Fruit fly (Drosophila melanogaster) whole organism, embryonic: ENCODE measurements around the gene smg.

Experiments used
- ATbp ChIP-seq: fragments of 200-800 bp; sonication (Bioruptor generic); optimal IDR thresholded peaks from 2 replicates; lab custom pipeline; 2017; ENCODE audit warnings: missing biosample characterization, mild to moderate bottlenecking, missing genetic modification characterization, missing genetic modification reagents
- Asciz ChIP-seq: fragments of 200-800 bp; sonication (Bioruptor generic); optimal IDR thresholded peaks from 2 replicates; lab custom pipeline; 2017; ENCODE audit warnings: missing biosample characterization, mild to moderate bottlenecking, missing genetic modification characterization, missing genetic modification reagents
- B-H2 ChIP-seq: fragments of 200-800 bp; sonication (Bioruptor generic); optimal IDR thresholded peaks from 2 replicates; lab custom pipeline; 2018; ENCODE audit warnings: missing biosample characterization, mild to moderate bottlenecking, missing genetic modification characterization
- BEAF-32 ChIP-seq: fragments of 200-800 bp; sonication (Bioruptor generic); optimal IDR thresholded peaks from 3 replicates; lab custom pipeline; 2017; ENCODE audit warnings: missing biosample characterization, missing genetic modification characterization, mild to moderate bottlenecking, moderate library complexity, missing genetic modification reagents
- CG10274 ChIP-seq: fragments of 200-800 bp; sonication (Bioruptor generic); optimal IDR thresholded peaks from 3 replicates; lab custom pipeline; 2017; ENCODE audit warnings: missing biosample characterization, mild to moderate bottlenecking, missing genetic modification characterization
- CG10462 ChIP-seq: fragments of 200-800 bp; sonication (Bioruptor generic); optimal IDR thresholded peaks from 2 replicates; lab custom pipeline; 2016; ENCODE audit warnings: missing biosample characterization, missing genetic modification characterization
- CG13287 ChIP-seq: fragments of 200-800 bp; sonication (Bioruptor generic); IDR thresholded peaks from 2 replicates; pipeline ENCODE4 v1.3.6; 2022; ENCODE audit warnings: missing biosample characterization, missing genetic modification characterization; ENCODE audit not compliant: partially characterized antibody
- CG15514 ChIP-seq: fragments of 200-800 bp; sonication (Bioruptor generic); optimal IDR thresholded peaks from 3 replicates; lab custom pipeline; 2017; ENCODE audit warnings: missing biosample characterization, missing genetic modification characterization, mild to moderate bottlenecking, moderate library complexity, missing genetic modification reagents
- CG17912 ChIP-seq: fragments of 200-800 bp; sonication (Bioruptor generic); optimal IDR thresholded peaks from 2 replicates; lab custom pipeline; 2018; ENCODE audit warnings: missing biosample characterization, mild to moderate bottlenecking, missing genetic modification characterization
- CG2116 ChIP-seq: fragments of 200-800 bp; sonication (Bioruptor generic); optimal IDR thresholded peaks from 3 replicates; lab custom pipeline; 2018; ENCODE audit warnings: missing biosample characterization, mild to moderate bottlenecking, missing genetic modification characterization
- CG30020 ChIP-seq: fragments of 200-800 bp; optimal IDR thresholded peaks from 2 replicates; lab custom pipeline; 2019; ENCODE audit warnings: missing biosample characterization, mild to moderate bottlenecking, missing genetic modification characterization, moderate library complexity
- CG32772 ChIP-seq: fragments of 200-800 bp; sonication (Bioruptor generic); IDR thresholded peaks from 2 replicates; pipeline ENCODE4 v1.3.6; 2022; ENCODE audit warnings: missing biosample characterization, missing genetic modification characterization
- CG4617 ChIP-seq: fragments of 200-800 bp; sonication (Bioruptor generic); optimal IDR thresholded peaks from 3 replicates; lab custom pipeline; 2016; ENCODE audit warnings: missing biosample characterization, missing genetic modification characterization, borderline replicate concordance
- Chrac-16 ChIP-seq: fragments of 200-800 bp; sonication (Bioruptor generic); optimal IDR thresholded peaks from 3 replicates; lab custom pipeline; 2016; ENCODE audit warnings: missing biosample characterization, missing genetic modification characterization
- CoRest ChIP-seq: fragments of 200-800 bp; sonication (Bioruptor generic); optimal IDR thresholded peaks from 3 replicates; lab custom pipeline; 2018; ENCODE audit warnings: missing biosample characterization, mild to moderate bottlenecking, missing genetic modification characterization, moderate library complexity
- Dll ChIP-seq: fragments of 200-800 bp; sonication (Bioruptor generic); IDR thresholded peaks from 4 replicates; pipeline ENCODE4 v1.3.6; 2022; ENCODE audit warnings: missing biosample characterization, missing genetic modification characterization; ENCODE audit not compliant: partially characterized antibody
- Dref ChIP-seq: fragments of 200-800 bp; sonication (Bioruptor generic); IDR thresholded peaks from 2 replicates; pipeline ENCODE4 v1.3.6; 2022; ENCODE audit warnings: missing biosample characterization, missing genetic modification characterization
- Fer1 ChIP-seq: fragments of 200-800 bp; sonication (Bioruptor generic); optimal IDR thresholded peaks from 2 replicates; lab custom pipeline; 2017; ENCODE audit warnings: missing biosample characterization, mild to moderate bottlenecking, missing genetic modification characterization
- HmgZ ChIP-seq: fragments of 200-800 bp; sonication (Bioruptor generic); optimal IDR thresholded peaks from 2 replicates; lab custom pipeline; 2018; ENCODE audit warnings: missing biosample characterization, mild to moderate bottlenecking, missing genetic modification characterization
- Hmx ChIP-seq: fragments of 200-800 bp; sonication (Bioruptor generic); optimal IDR thresholded peaks from 2 replicates; lab custom pipeline; 2016; ENCODE audit warnings: missing biosample characterization, missing genetic modification characterization
- MESR4 ChIP-seq: fragments of 200-800 bp; sonication (Bioruptor generic); optimal IDR thresholded peaks from 2 replicates; lab custom pipeline; 2018; ENCODE audit warnings: missing biosample characterization, mild to moderate bottlenecking, missing genetic modification characterization, moderate library complexity
- Med ChIP-seq: fragments of 200-800 bp; sonication (Bioruptor generic); peaks from one replicate; lab custom pipeline; 2016; ENCODE audit warnings: missing biosample characterization, missing genetic modification characterization, mild to moderate bottlenecking, inconsistent platforms, moderate library complexity
- NC2β ChIP-seq: fragments of 200-800 bp; sonication (Bioruptor generic); optimal IDR thresholded peaks from 2 replicates; lab custom pipeline; 2016; ENCODE audit warnings: missing biosample characterization, missing genetic modification characterization
- NfI ChIP-seq: fragments of 200-800 bp; sonication (Bioruptor generic); optimal IDR thresholded peaks from 3 replicates; lab custom pipeline; 2018; ENCODE audit warnings: missing biosample characterization, mild to moderate bottlenecking, missing genetic modification characterization, moderate library complexity
- Rfx ChIP-seq: fragments of 200-800 bp; sonication (Bioruptor generic); IDR thresholded peaks from 2 replicates; pipeline ENCODE4 v1.3.6; 2022; ENCODE audit warnings: missing biosample characterization, missing genetic modification characterization
- Scr ChIP-seq: fragments of 200-800 bp; sonication (Bioruptor generic); IDR thresholded peaks from 2 replicates; pipeline ENCODE4 v1.3.6; 2022; ENCODE audit warnings: missing biosample characterization, missing genetic modification characterization; ENCODE audit not compliant: partially characterized antibody
- Spps ChIP-seq: fragments of 200-800 bp; sonication (Bioruptor generic); optimal IDR thresholded peaks from 2 replicates; lab custom pipeline; 2018; ENCODE audit warnings: missing biosample characterization, mild to moderate bottlenecking, missing genetic modification characterization
- YL-1 ChIP-seq: fragments of 200-800 bp; sonication (Bioruptor generic); optimal IDR thresholded peaks from 3 replicates; lab custom pipeline; 2017; ENCODE audit warnings: missing biosample characterization, mild to moderate bottlenecking, missing genetic modification characterization
- ac ChIP-seq: fragments of 200-800 bp; sonication (Bioruptor generic); optimal IDR thresholded peaks from 3 replicates; lab custom pipeline; 2017; ENCODE audit warnings: missing biosample characterization, mild to moderate bottlenecking, missing genetic modification characterization
- bbx ChIP-seq: fragments of 200-800 bp; sonication (Bioruptor generic); IDR thresholded peaks from 2 replicates; pipeline ENCODE4 v1.3.6; 2022; ENCODE audit warnings: missing biosample characterization, missing genetic modification characterization; ENCODE audit not compliant: partially characterized antibody
- ci ChIP-seq: fragments of 200-800 bp; sonication (Bioruptor generic); IDR thresholded peaks from 3 replicates; pipeline ENCODE4 v1.3.6; 2022; ENCODE audit warnings: missing biosample characterization, missing genetic modification characterization
- crol ChIP-seq: fragments of 200-800 bp; sonication (Bioruptor generic); IDR thresholded peaks from 2 replicates; pipeline ENCODE4 v1.3.6; 2022; ENCODE audit warnings: missing biosample characterization, missing genetic modification characterization
- dpn ChIP-seq, 2 experiments: fragments of 200-800 bp; sonication (Bioruptor generic); optimal IDR thresholded peaks; 3 replicates each; lab custom pipeline; 2016; ENCODE audit warnings: missing biosample characterization in 2 of 2, missing genetic modification characterization in 2 of 2
- gfzf ChIP-seq: fragments of 200-800 bp; sonication (Bioruptor generic); optimal IDR thresholded peaks from 2 replicates; lab custom pipeline; 2016; ENCODE audit warnings: missing biosample characterization, mild to moderate bottlenecking, missing genetic modification characterization, moderate library complexity
- jigr1 ChIP-seq: fragments of 200-800 bp; sonication (Bioruptor generic); IDR thresholded peaks from 3 replicates; pipeline ENCODE4 v1.3.6; 2022; ENCODE audit warnings: missing biosample characterization, missing genetic modification characterization
- nom ChIP-seq: fragments of 200-800 bp; sonication (Bioruptor generic); optimal IDR thresholded peaks from 2 replicates; lab custom pipeline; 2017; ENCODE audit warnings: missing biosample characterization, missing genetic modification characterization, mild to moderate bottlenecking, moderate library complexity, missing genetic modification reagents
- psq ChIP-seq: fragments of 200-800 bp; sonication (Bioruptor generic); optimal IDR thresholded peaks from 2 replicates; lab custom pipeline; 2017; ENCODE audit warnings: missing biosample characterization, missing genetic modification characterization
- pzg ChIP-seq: fragments of 200-800 bp; sonication (Bioruptor generic); optimal IDR thresholded peaks from 3 replicates; lab custom pipeline; 2018; ENCODE audit warnings: missing biosample characterization, mild to moderate bottlenecking, missing genetic modification characterization, moderate library complexity
- row ChIP-seq: fragments of 200-800 bp; sonication (Bioruptor generic); IDR thresholded peaks from 3 replicates; pipeline ENCODE4 v1.3.6; 2022; ENCODE audit warnings: missing biosample characterization, missing genetic modification characterization
- slou ChIP-seq: fragments of 200-800 bp; sonication (Bioruptor generic); optimal IDR thresholded peaks from 3 replicates; lab custom pipeline; 2016; ENCODE audit warnings: missing biosample characterization, missing genetic modification characterization
- sna ChIP-seq: fragments of 200-800 bp; sonication (Bioruptor generic); IDR thresholded peaks from 2 replicates; pipeline ENCODE4 v1.3.6; 2022; ENCODE audit warnings: missing biosample characterization, missing genetic modification characterization; ENCODE audit not compliant: partially characterized antibody
- sob ChIP-seq: fragments of 200-800 bp; sonication (Bioruptor generic); IDR thresholded peaks from 2 replicates; pipeline ENCODE4 v1.3.6; 2022; ENCODE audit warnings: missing biosample characterization, missing genetic modification characterization
- usp ChIP-seq: fragments of >200 bp; optimal IDR thresholded peaks from 2 replicates; lab custom pipeline; 2017; ENCODE audit warnings: missing biosample characterization, missing genetic modification characterization
- vnd ChIP-seq: fragments of 200-800 bp; sonication (Bioruptor generic); IDR thresholded peaks from 3 replicates; pipeline ENCODE4 v1.3.6; 2022; ENCODE audit warnings: missing biosample characterization, missing genetic modification characterization; ENCODE audit not compliant: partially characterized antibody
- vvl ChIP-seq: fragments of 200-800 bp; sonication (Bioruptor generic); IDR thresholded peaks from 2 replicates; pipeline ENCODE4 v1.3.6; 2022; ENCODE audit warnings: missing biosample characterization, missing genetic modification characterization

The smg gene

dm6 chr3L:8974478-8975477 lies 23.0 kb downstream of the smg start, which contains the start of the genes pix and Srp68 (continued):
- TF ChIP-seq usp (GFP tag; lab: Kevin White, UChicago), result no peak

dm6 chr3L:8968437-8968836 lies 29.4 kb downstream of the smg start, which contains the start of gene CG5026:
Gene CG5026, plus strand, starts transcription at chr3L:8968528.
- TF ChIP-seq vvl (GFP tag; lab: Robert Waterston, UW) (0 out of 2 replicates have a peak, but pooled peaks have one; percentile 19), CG2116 (peak; percentile 22), jigr1 (GFP tag; lab: Robert Waterston, UW) (no peak), CG10274 (GFP tag; lab: Kevin White, UChicago) (peak; percentile 15), HmgZ (tag; lab: Kevin White, UChicago) (peak; percentile 47), Med (GFP tag; lab: Kevin White, UChicago) (peak; percentile 81), sna (GFP tag; lab: Robert Waterston, UW) (0 out of 2 replicates have a peak, but pooled peaks have one; percentile 31), ac (GFP tag; lab: Kevin White, UChicago) (no peak), CG10462 (GFP tag; lab: Kevin White, UChicago) (peak; percentile 32), Chrac-16 (GFP tag; lab: Kevin White, UChicago) (no peak), CoRest (tag; lab: Kevin White, UChicago) (peak; percentile 61), Asciz (GFP tag; lab: Kevin White, UChicago) (no peak), Scr (GFP tag; lab: Robert Waterston, UW) (peak; percentile 24), CG17912 (GFP tag; lab: Kevin White, UChicago) (peak; percentile 7), nom (GFP tag; lab: Kevin White, UChicago) (peak; percentile 6), sob (GFP tag; lab: Robert Waterston, UW) (no peak), MESR4 (GFP tag; lab: Kevin White, UChicago) (peak; percentile 44), slou (GFP tag; lab: Kevin White, UChicago) (no peak), Dref (GFP tag; lab: Robert Waterston, UW) (peak; percentile 34), gfzf (GFP tag; lab: Kevin White, UChicago) (peak; percentile 83), B-H2 (GFP tag; lab: Kevin White, UChicago) (peak; percentile 17), vnd (GFP tag; lab: Robert Waterston, UW) (no peak), Hmx (GFP tag; lab: Kevin White, UChicago) (no peak), CG4617 (GFP tag; lab: Kevin White, UChicago) (peak; percentile 35), Fer1 (peak; percentile 41), Dll (GFP tag; lab: Robert Waterston, UW) (peak; percentile 37; the same call in 1 of the 4 replicates), dpn (GFP tag; optimal IDR thresholded peaks at IDR 0.05; lab: Kevin White, UChicago) (no peak), CG13287 (GFP tag; lab: Robert Waterston, UW) (peak; percentile 53), ci (peak; percentile 63; the same call in 2 of the 3 replicates), pzg (GFP tag; lab: Kevin White, UChicago) (peak; percentile 71), CG30020 (tag; lab: Kevin White, UChicago) (no peak), CG32772 (GFP tag; lab: Robert Waterston, UW) (no peak), NfI (GFP tag; lab: Kevin White, UChicago) (no peak), YL-1 (peak; percentile 38), bbx (GFP tag; lab: Robert Waterston, UW) (no peak; the same call in 1 of the 2 replicates), Rfx (GFP tag; lab: Robert Waterston, UW) (peak; percentile 32; the same call in 1 of the 2 replicates), Spps (tag; lab: Kevin White, UChicago) (no peak), BEAF-32 (GFP tag; lab: Kevin White, UChicago) (peak; percentile 21), CG15514 (GFP tag; lab: Kevin White, UChicago) (peak; percentile 87), psq (GFP tag; lab: Kevin White, UChicago) (peak; percentile 52), row (GFP tag; lab: Robert Waterston, UW) (peak; percentile 34; the same call in 1 of the 3 replicates), NC2β (GFP tag; lab: Kevin White, UChicago) (peak; percentile 11), crol (GFP tag; lab: Robert Waterston, UW) (peak; percentile 63; the same call in 1 of the 2 replicates), ATbp (GFP tag; lab: Kevin White, UChicago) (no peak)
